Fruit fly (Drosophila melanogaster) whole organism, embryonic: ENCODE data around the gene Ciz1.

Experiments used
- Ada2b ChIP-seq: fragments of 200-800 bp; sonication (Bioruptor generic); IDR thresholded peaks from 2 replicates; pipeline ENCODE4 v1.3.6; 2022; ENCODE audit warnings: missing biosample characterization, missing genetic modification characterization
- Antp ChIP-seq: fragments of 200-800 bp; sonication (Bioruptor generic); optimal IDR thresholded peaks from 3 replicates; lab custom pipeline; 2016; ENCODE audit warnings: missing biosample characterization, missing genetic modification characterization
- B-H2 ChIP-seq: fragments of 200-800 bp; sonication (Bioruptor generic); optimal IDR thresholded peaks from 2 replicates; lab custom pipeline; 2018; ENCODE audit warnings: missing biosample characterization, mild to moderate bottlenecking, missing genetic modification characterization
- CG10321 ChIP-seq: fragments of 200-800 bp; sonication (Bioruptor generic); IDR thresholded peaks from 2 replicates; pipeline ENCODE4 v1.3.6; 2022; ENCODE audit warnings: missing biosample characterization, missing genetic modification characterization
- CG10654 ChIP-seq: fragments of 200-800 bp; sonication (Bioruptor generic); optimal IDR thresholded peaks from 2 replicates; lab custom pipeline; 2016; ENCODE audit warnings: missing biosample characterization, missing genetic modification characterization
- CG12299 ChIP-seq: fragments of 200-800 bp; sonication (Bioruptor generic); optimal IDR thresholded peaks from 2 replicates; lab custom pipeline; 2018; ENCODE audit warnings: missing biosample characterization, mild to moderate bottlenecking, missing genetic modification characterization
- CG1233 ChIP-seq: fragments of 200-800 bp; sonication (Bioruptor generic); optimal IDR thresholded peaks from 4 replicates; lab custom pipeline; 2018; ENCODE audit warnings: missing biosample characterization, mild to moderate bottlenecking, missing genetic modification characterization
- CG14014 ChIP-seq: fragments of 200-800 bp; sonication (Bioruptor generic); IDR thresholded peaks from 2 replicates; pipeline ENCODE4 v1.3.6; 2022; ENCODE audit warnings: missing biosample characterization, missing genetic modification characterization
- CG18011 ChIP-seq: fragments of 200-800 bp; sonication (Bioruptor generic); optimal IDR thresholded peaks from 2 replicates; lab custom pipeline; 2017; ENCODE audit warnings: missing biosample characterization, missing genetic modification characterization, mild to moderate bottlenecking, moderate library complexity, missing genotype
- CG18764 ChIP-seq: fragments of 200-800 bp; sonication (Bioruptor generic); optimal IDR thresholded peaks from 3 replicates; lab custom pipeline; 2016; ENCODE audit warnings: missing biosample characterization, missing genetic modification characterization
- CG2116 ChIP-seq: fragments of 200-800 bp; sonication (Bioruptor generic); optimal IDR thresholded peaks from 3 replicates; lab custom pipeline; 2018; ENCODE audit warnings: missing biosample characterization, mild to moderate bottlenecking, missing genetic modification characterization
- CG2120 ChIP-seq: fragments of 200-800 bp; sonication (Bioruptor generic); optimal IDR thresholded peaks from 3 replicates; lab custom pipeline; 2016; ENCODE audit warnings: missing biosample characterization, missing genetic modification characterization
- CG2712 ChIP-seq: fragments of 200-800 bp; optimal IDR thresholded peaks from 3 replicates; lab custom pipeline; 2019; ENCODE audit warnings: missing biosample characterization, mild to moderate bottlenecking, missing genetic modification characterization, moderate library complexity
- CG30403 ChIP-seq: fragments of 200-800 bp; sonication (Bioruptor generic); optimal IDR thresholded peaks from 3 replicates; lab custom pipeline; 2016; ENCODE audit warnings: missing biosample characterization, missing genetic modification characterization
- CG33213 ChIP-seq: fragments of 200-800 bp; sonication (Bioruptor generic); optimal IDR thresholded peaks from 3 replicates; lab custom pipeline; 2016; ENCODE audit warnings: missing biosample characterization, missing genetic modification characterization
- CG34376 ChIP-seq: fragments of 200-800 bp; sonication (Bioruptor generic); optimal IDR thresholded peaks from 2 replicates; lab custom pipeline; 2018; ENCODE audit warnings: missing biosample characterization, mild to moderate bottlenecking, missing genetic modification characterization
- CG4707 ChIP-seq: fragments of 200-800 bp; sonication (Bioruptor generic); optimal IDR thresholded peaks from 2 replicates; lab custom pipeline; 2018; ENCODE audit warnings: missing biosample characterization, mild to moderate bottlenecking, missing genetic modification characterization, moderate library complexity
- CG7372 ChIP-seq: fragments of 200-800 bp; sonication (Bioruptor generic); IDR thresholded peaks from 2 replicates; pipeline ENCODE4 v1.3.6; 2022; ENCODE audit warnings: missing biosample characterization, missing genetic modification characterization
- CG7963 ChIP-seq: fragments of 200-800 bp; sonication (Bioruptor generic); IDR thresholded peaks from 3 replicates; pipeline ENCODE4 v1.3.6; 2022; ENCODE audit warnings: missing biosample characterization, missing genetic modification characterization; ENCODE audit not compliant: partially characterized antibody
- Chrac-16 ChIP-seq: fragments of 200-800 bp; sonication (Bioruptor generic); optimal IDR thresholded peaks from 3 replicates; lab custom pipeline; 2016; ENCODE audit warnings: missing biosample characterization, missing genetic modification characterization
- CrebB ChIP-seq: fragments of 200-800 bp; sonication (Bioruptor generic); optimal IDR thresholded peaks from 3 replicates; lab custom pipeline; 2018; ENCODE audit warnings: missing biosample characterization, mild to moderate bottlenecking, missing genetic modification characterization
- Fer2 ChIP-seq: fragments of 200-800 bp; sonication (Bioruptor generic); optimal IDR thresholded peaks from 2 replicates; lab custom pipeline; 2018; ENCODE audit warnings: missing biosample characterization, mild to moderate bottlenecking, missing genetic modification characterization, moderate library complexity
- Gsc ChIP-seq: fragments of 200-800 bp; sonication (Bioruptor generic); IDR thresholded peaks from 2 replicates; pipeline ENCODE4 v1.3.6; 2022; ENCODE audit warnings: missing biosample characterization, missing genetic modification characterization
- Hr3 ChIP-seq: fragments of 200-800 bp; sonication (Bioruptor generic); optimal IDR thresholded peaks from 3 replicates; lab custom pipeline; 2016; ENCODE audit warnings: missing biosample characterization, missing genetic modification characterization
- Hr78 ChIP-seq, 2 experiments: fragments of 200-800 bp in 1 of 2; fragments of >200 bp in 1 of 2; sonication (Bioruptor generic) in 1 of 2; optimal IDR thresholded peaks; 2 replicates each; lab custom pipeline; 2017 to 2019; ENCODE audit warnings: missing biosample characterization in 2 of 2, missing genetic modification characterization in 2 of 2, mild to moderate bottlenecking in 1 of 2, moderate library complexity in 1 of 2
- Six4 ChIP-seq: fragments of 200-800 bp; sonication (Bioruptor generic); optimal IDR thresholded peaks from 2 replicates; lab custom pipeline; 2016; ENCODE audit warnings: missing biosample characterization, missing genetic modification characterization
- Sox100B ChIP-seq: fragments of 200-800 bp; sonication (Bioruptor generic); optimal IDR thresholded peaks from 3 replicates; lab custom pipeline; 2018; ENCODE audit warnings: missing biosample characterization, mild to moderate bottlenecking, missing genetic modification characterization
- Sry-δ ChIP-seq: fragments of 200-800 bp; sonication (Bioruptor generic); optimal IDR thresholded peaks from 2 replicates; lab custom pipeline; 2016; ENCODE audit warnings: missing biosample characterization, missing genetic modification characterization
- Taf1 ChIP-seq: fragments of 200-800 bp; sonication (Bioruptor generic); IDR thresholded peaks from 2 replicates; pipeline ENCODE4 v1.3.6; 2022; ENCODE audit warnings: missing biosample characterization, missing genetic modification characterization
- ara ChIP-seq: fragments of 200-800 bp; sonication (Bioruptor generic); IDR thresholded peaks from 2 replicates; pipeline ENCODE4 v1.3.6; 2022; ENCODE audit warnings: missing biosample characterization, missing genetic modification characterization
- ase ChIP-seq: fragments of 200-800 bp; sonication (Bioruptor generic); IDR thresholded peaks from 3 replicates; pipeline ENCODE4 v1.3.6; 2022; ENCODE audit warnings: missing biosample characterization, missing genetic modification characterization
- danr ChIP-seq: fragments of 200-800 bp; sonication (Bioruptor generic); IDR thresholded peaks from 2 replicates; pipeline ENCODE4 v1.3.6; 2022; ENCODE audit warnings: missing biosample characterization, missing genetic modification characterization
- dmrt11E ChIP-seq: fragments of 200-800 bp; sonication (Bioruptor generic); optimal IDR thresholded peaks from 3 replicates; lab custom pipeline; 2018; ENCODE audit warnings: missing biosample characterization, mild to moderate bottlenecking, missing genetic modification characterization, moderate library complexity
- esg ChIP-seq: fragments of 200-800 bp; sonication (Bioruptor generic); conservative IDR thresholded peaks from 2 replicates; pipeline ENCODE4 v1.3.6; 2022; ENCODE audit warnings: missing biosample characterization, missing genetic modification characterization
- grn ChIP-seq: fragments of 200-800 bp; sonication (Bioruptor generic); optimal IDR thresholded peaks from 3 replicates; lab custom pipeline; 2017; ENCODE audit warnings: missing biosample characterization, missing genetic modification characterization
- ind ChIP-seq: fragments of 200-800 bp; sonication (Bioruptor generic); optimal IDR thresholded peaks from 3 replicates; lab custom pipeline; 2016; ENCODE audit warnings: missing biosample characterization, missing genetic modification characterization
- lmd ChIP-seq: fragments of 200-800 bp; sonication (Bioruptor generic); IDR thresholded peaks from 2 replicates; pipeline ENCODE4 v1.3.6; 2022; ENCODE audit warnings: missing biosample characterization, missing genetic modification characterization
- lov ChIP-seq, 2 experiments: fragments of 200-800 bp in 1 of 2; fragments of >200 bp in 1 of 2; sonication (Bioruptor generic) in 1 of 2; IDR thresholded peaks in 1 of 2; optimal IDR thresholded peaks in 1 of 2; 2 replicates in 1 of 2; 3 replicates in 1 of 2; pipeline versions ENCODE4 v1.3.6 to Lab custom; 2017 to 2022; ENCODE audit warnings: missing biosample characterization in 1 of 2, missing genetic modification characterization in 1 of 2
- org-1 ChIP-seq: fragments of 200-800 bp; sonication (Bioruptor generic); optimal IDR thresholded peaks from 2 replicates; lab custom pipeline; 2017; ENCODE audit warnings: missing biosample characterization, missing genetic modification characterization
- prd ChIP-seq, 3 experiments: fragments of >200 bp in 2 of 3; fragments of 200-800 bp in 1 of 3; sonication (Bioruptor generic) in 1 of 3; optimal IDR thresholded peaks in 2 of 3; IDR thresholded peaks in 1 of 3; 2 replicates in 2 of 3; 3 replicates in 1 of 3; pipeline versions ENCODE4 v1.3.6 to Lab custom; 2017 to 2022; ENCODE audit warnings: missing biosample characterization in 1 of 3, missing genetic modification characterization in 1 of 3
- ssp ChIP-seq: fragments of 200-800 bp; sonication (Bioruptor generic); IDR thresholded peaks from 2 replicates; pipeline ENCODE4 v1.3.6; 2022; ENCODE audit warnings: missing biosample characterization, missing genetic modification characterization
- tin ChIP-seq: fragments of 200-800 bp; sonication (Bioruptor generic); optimal IDR thresholded peaks from 3 replicates; lab custom pipeline; 2016; ENCODE audit warnings: missing biosample characterization, missing genetic modification characterization
- ttk ChIP-seq: fragments of 200-800 bp; sonication (Bioruptor generic); IDR thresholded peaks from 2 replicates; pipeline ENCODE4 v2.1.2; 2022; ENCODE audit warnings: missing biosample characterization, missing genetic modification characterization
- twi ChIP-seq: fragments of 200-800 bp; optimal IDR thresholded peaks from 2 replicates; lab custom pipeline; 2019; ENCODE audit warnings: missing biosample characterization, mild to moderate bottlenecking, missing genetic modification characterization, moderate library complexity
- wdn ChIP-seq: fragments of 200-800 bp; sonication (Bioruptor generic); IDR thresholded peaks from 2 replicates; pipeline ENCODE4 v1.3.6; 2022; ENCODE audit warnings: missing biosample characterization, missing genetic modification characterization
- zfh2 ChIP-seq: fragments of 200-800 bp; sonication (Bioruptor generic); optimal IDR thresholded peaks from 2 replicates; lab custom pipeline; 2016; ENCODE audit warnings: missing biosample characterization, missing genetic modification characterization

Ciz1 gene

dm6 chr3L:9888630-9889130 is 24.2 kb downstream of the Ciz1 start, which contains the start of the genes Taf2 and CalpB (continued):
- peak; percentile 78 for TF ChIP-seq CG10654 (GFP tag; lab: Kevin White, UChicago)
- peak; percentile 77 for TF ChIP-seq CG7372 (GFP tag; lab: Robert Waterston, UW)
- TF ChIP-seq ttk (GFP tag; lab: Robert Waterston, UW): peak; percentile 77; the same call in 1 of the 2 replicates
- TF ChIP-seq esg: peak; percentile 59
- TF ChIP-seq grn: no peak
- no peak for TF ChIP-seq CG33213 (GFP tag; lab: Kevin White, UChicago)
- peak; percentile 96 for TF ChIP-seq Sox100B
- TF ChIP-seq CG7963 (GFP tag; lab: Robert Waterston, UW): no peak
- peak; percentile 85 for TF ChIP-seq ind (GFP tag; lab: Kevin White, UChicago)
- TF ChIP-seq ara: peak; percentile 24; the same call in 1 of the 2 replicates
- TF ChIP-seq CG1233 (GFP tag; lab: Kevin White, UChicago): peak; percentile 85
- no peak for TF ChIP-seq Gsc
- peak; percentile 82 for TF ChIP-seq dmrt11E (tag; lab: Kevin White, UChicago)
- TF ChIP-seq Hr78 (GFP tag; optimal IDR thresholded peaks at IDR 0.05; lab: Kevin White, UChicago): peak in 1 of 2 experiments; percentile 65
- peak; percentile 81 for TF ChIP-seq Hr3 (GFP tag; lab: Kevin White, UChicago)
- no peak for TF ChIP-seq CG18011
- peak; percentile 66 for TF ChIP-seq CG14014 (GFP tag; lab: Robert Waterston, UW)
- peak; percentile 84 for TF ChIP-seq Fer2 (tag; lab: Kevin White, UChicago)
- TF ChIP-seq CG2120 (GFP tag; lab: Kevin White, UChicago): peak; percentile 82
- TF ChIP-seq Antp (GFP tag; lab: Kevin White, UChicago): peak; percentile 18
- TF ChIP-seq CG2712: peak; percentile 94
- no peak for TF ChIP-seq prd (optimal IDR thresholded peaks at IDR 0.05; lab: Kevin White, UChicago)
- TF ChIP-seq prd (GFP tag; IDR thresholded peaks at IDR 0.05; lab: Robert Waterston, UW): peak; percentile 78; the same call in 2 of the 3 replicates
- TF ChIP-seq ssp (GFP tag; lab: Robert Waterston, UW): peak; percentile 73
- peak; percentile 74 for TF ChIP-seq Ada2b (GFP tag; lab: Robert Waterston, UW)
- TF ChIP-seq CrebB (tag; lab: Kevin White, UChicago): peak; percentile 27
- peak; percentile 78 for TF ChIP-seq CG12299 (tag; lab: Kevin White, UChicago)
- no peak for TF ChIP-seq lov (optimal IDR thresholded peaks at IDR 0.05; lab: Kevin White, UChicago)
- no peak for TF ChIP-seq lov (GFP tag; IDR thresholded peaks at IDR 0.05; lab: Robert Waterston, UW)
- peak; percentile 92 for TF ChIP-seq CG30403 (GFP tag; lab: Kevin White, UChicago)
- TF ChIP-seq wdn (GFP tag; lab: Robert Waterston, UW): peak; percentile 44
- TF ChIP-seq Taf1 (GFP tag; lab: Robert Waterston, UW): peak; percentile 21; the same call in 1 of the 2 replicates
- TF ChIP-seq lmd (GFP tag; lab: Robert Waterston, UW): peak; percentile 86
- peak; percentile 79 for TF ChIP-seq tin
- TF ChIP-seq Sry-δ (GFP tag; lab: Kevin White, UChicago): peak; percentile 46
- TF ChIP-seq Six4 (GFP tag; lab: Kevin White, UChicago): peak; percentile 79
- no peak for TF ChIP-seq CG10321
- peak; percentile 74 for TF ChIP-seq ase (GFP tag; lab: Robert Waterston, UW)
- peak; percentile 59; the same call in 1 of the 2 replicates for TF ChIP-seq danr
- peak; percentile 60 for TF ChIP-seq zfh2
- peak; percentile 58 for TF ChIP-seq Chrac-16 (GFP tag; lab: Kevin White, UChicago)
- TF ChIP-seq CG18764 (GFP tag; lab: Kevin White, UChicago): peak; percentile 84
- TF ChIP-seq CG4707 (GFP tag; lab: Kevin White, UChicago): peak; percentile 19
- peak; percentile 69 for TF ChIP-seq org-1 (GFP tag; lab: Kevin White, UChicago)
- TF ChIP-seq CG34376 (GFP tag; lab: Kevin White, UChicago): peak; percentile 36
- TF ChIP-seq B-H2 (GFP tag; lab: Kevin White, UChicago): no peak
- TF ChIP-seq twi (tag; lab: Kevin White, UChicago): peak; percentile 83
- TF ChIP-seq CG2116: peak; percentile 68
